Fruit fly (Drosophila melanogaster) whole organism, embryonic: ENCODE measurements around the gene ng2.

Source experiments
- Atf-2 ChIP-seq: fragments of 200-800 bp; sonication (Bioruptor generic); optimal IDR thresholded peaks from 2 replicates; lab custom pipeline; 2016; ENCODE audit warnings: missing biosample characterization, missing genetic modification characterization
- Bgb ChIP-seq: fragments of 200-800 bp; sonication (Bioruptor generic); IDR thresholded peaks from 2 replicates; pipeline ENCODE4 v1.3.6; 2022; ENCODE audit warnings: missing biosample characterization, missing genetic modification characterization; ENCODE audit not compliant: partially characterized antibody
- Bteb2 ChIP-seq: fragments of 200-800 bp; sonication (Bioruptor generic); optimal IDR thresholded peaks from 2 replicates; lab custom pipeline; 2016; ENCODE audit warnings: missing biosample characterization, missing genetic modification characterization
- CG10209 ChIP-seq: fragments of 200-800 bp; sonication (Bioruptor generic); optimal IDR thresholded peaks from 3 replicates; lab custom pipeline; 2017; ENCODE audit warnings: missing biosample characterization, mild to moderate bottlenecking, missing genetic modification characterization, missing genetic modification reagents
- CG10274 ChIP-seq: fragments of 200-800 bp; sonication (Bioruptor generic); optimal IDR thresholded peaks from 3 replicates; lab custom pipeline; 2017; ENCODE audit warnings: missing biosample characterization, mild to moderate bottlenecking, missing genetic modification characterization
- CG10321 ChIP-seq: fragments of 200-800 bp; sonication (Bioruptor generic); IDR thresholded peaks from 2 replicates; pipeline ENCODE4 v1.3.6; 2022; ENCODE audit warnings: missing biosample characterization, missing genetic modification characterization
- CG11085 ChIP-seq: fragments of 200-800 bp; sonication (Bioruptor generic); IDR thresholded peaks from 2 replicates; pipeline ENCODE4 v1.3.6; 2022; ENCODE audit warnings: missing biosample characterization, missing genetic modification characterization
- CG11093 ChIP-seq: fragments of 200-800 bp; sonication (Bioruptor generic); IDR thresholded peaks from 3 replicates; pipeline ENCODE4 v1.3.6; 2022; ENCODE audit warnings: missing biosample characterization, missing genetic modification characterization
- CG11560 ChIP-seq: fragments of 200-800 bp; sonication (Bioruptor generic); IDR thresholded peaks from 3 replicates; pipeline ENCODE4 v1.3.6; 2022; ENCODE audit warnings: missing biosample characterization, missing genetic modification characterization
- CG1602 ChIP-seq: fragments of 200-800 bp; sonication (Bioruptor generic); optimal IDR thresholded peaks from 3 replicates; lab custom pipeline; 2016; ENCODE audit warnings: missing biosample characterization, missing genetic modification characterization
- CG1603 ChIP-seq: fragments of 200-800 bp; sonication (Bioruptor generic); optimal IDR thresholded peaks from 2 replicates; lab custom pipeline; 2019; ENCODE audit warnings: missing biosample characterization, mild to moderate bottlenecking, missing genetic modification characterization, moderate library complexity
- CG16863 ChIP-seq: fragments of 200-800 bp; sonication (Bioruptor generic); optimal IDR thresholded peaks from 3 replicates; lab custom pipeline; 2016; ENCODE audit warnings: missing biosample characterization, missing genetic modification characterization
- CG17568 ChIP-seq: fragments of 200-800 bp; sonication (Bioruptor generic); optimal IDR thresholded peaks from 2 replicates; lab custom pipeline; 2018; ENCODE audit warnings: missing biosample characterization, mild to moderate bottlenecking, missing genetic modification characterization, moderate library complexity
- CG1832 ChIP-seq: fragments of 200-800 bp; sonication (Bioruptor generic); optimal IDR thresholded peaks from 2 replicates; lab custom pipeline; 2017; ENCODE audit warnings: missing biosample characterization, mild to moderate bottlenecking, missing genetic modification characterization, inconsistent platforms
- CG31224 ChIP-seq: fragments of 200-800 bp; sonication (Bioruptor generic); IDR thresholded peaks from 2 replicates; pipeline ENCODE4 v1.3.6; 2022; ENCODE audit warnings: missing biosample characterization, missing genetic modification characterization
- CG3847 ChIP-seq: fragments of 200-800 bp; sonication (Bioruptor generic); IDR thresholded peaks from 2 replicates; pipeline ENCODE4 v1.3.6; 2022; ENCODE audit warnings: missing biosample characterization, missing genetic modification characterization
- CG3995 ChIP-seq: fragments of 200-800 bp; sonication (Bioruptor generic); optimal IDR thresholded peaks from 3 replicates; lab custom pipeline; 2016; ENCODE audit warnings: missing biosample characterization, missing genetic modification characterization
- CG4617 ChIP-seq: fragments of 200-800 bp; sonication (Bioruptor generic); optimal IDR thresholded peaks from 3 replicates; lab custom pipeline; 2016; ENCODE audit warnings: missing biosample characterization, missing genetic modification characterization, borderline replicate concordance
- CG7786 ChIP-seq: fragments of 200-800 bp; sonication (Bioruptor generic); optimal IDR thresholded peaks from 2 replicates; lab custom pipeline; 2016; ENCODE audit warnings: missing biosample characterization, missing genetic modification characterization
- CG8944 ChIP-seq: fragments of 200-800 bp; sonication (Bioruptor generic); optimal IDR thresholded peaks from 3 replicates; lab custom pipeline; 2016; ENCODE audit warnings: missing biosample characterization, missing genetic modification characterization
- CG9797 ChIP-seq: fragments of 200-800 bp; sonication (Bioruptor generic); optimal IDR thresholded peaks from 3 replicates; lab custom pipeline; 2018; ENCODE audit warnings: missing biosample characterization, mild to moderate bottlenecking, missing genetic modification characterization
- Dip2 ChIP-seq: fragments of 200-800 bp; sonication (Bioruptor generic); IDR thresholded peaks from 2 replicates; pipeline ENCODE4 v1.3.6; 2022; ENCODE audit warnings: missing biosample characterization, missing genetic modification characterization
- Hmr ChIP-seq: fragments of 200-800 bp; sonication (Bioruptor generic); optimal IDR thresholded peaks from 3 replicates; lab custom pipeline; 2017; ENCODE audit warnings: mild to moderate bottlenecking, missing biosample characterization, missing genetic modification reagents, missing genetic modification characterization
- Lhr ChIP-seq: fragments of 200-800 bp; sonication (Bioruptor generic); optimal IDR thresholded peaks from 3 replicates; lab custom pipeline; 2017; ENCODE audit warnings: mild to moderate bottlenecking, missing biosample characterization, missing genetic modification reagents, missing genetic modification characterization
- Lpt ChIP-seq: fragments of >200 bp; optimal IDR thresholded peaks from 2 replicates; lab custom pipeline; 2018; ENCODE audit warnings: missing biosample characterization, missing genetic modification characterization
- MESR4 ChIP-seq: fragments of 200-800 bp; sonication (Bioruptor generic); optimal IDR thresholded peaks from 2 replicates; lab custom pipeline; 2018; ENCODE audit warnings: missing biosample characterization, mild to moderate bottlenecking, missing genetic modification characterization, moderate library complexity
- Myb ChIP-seq: fragments of 200-800 bp; sonication (Bioruptor generic); optimal IDR thresholded peaks from 2 replicates; lab custom pipeline; 2016; ENCODE audit warnings: missing biosample characterization, missing genetic modification characterization
- Opbp ChIP-seq: fragments of 200-800 bp; sonication (Bioruptor generic); IDR thresholded peaks from 3 replicates; pipeline ENCODE4 v1.3.6; 2022; ENCODE audit warnings: missing biosample characterization, missing genetic modification characterization; ENCODE audit not compliant: partially characterized antibody
- Ravus ChIP-seq: fragments of 200-800 bp; sonication (Bioruptor generic); IDR thresholded peaks from 2 replicates; pipeline ENCODE4 v1.3.6; 2022; ENCODE audit warnings: missing biosample characterization, missing genetic modification characterization
- Rfx ChIP-seq: fragments of 200-800 bp; sonication (Bioruptor generic); IDR thresholded peaks from 2 replicates; pipeline ENCODE4 v1.3.6; 2022; ENCODE audit warnings: missing biosample characterization, missing genetic modification characterization
- Sox100B ChIP-seq: fragments of 200-800 bp; sonication (Bioruptor generic); optimal IDR thresholded peaks from 3 replicates; lab custom pipeline; 2018; ENCODE audit warnings: missing biosample characterization, mild to moderate bottlenecking, missing genetic modification characterization
- Stat92E ChIP-seq, 3 experiments: fragments of >200 bp in 2 of 3; fragments of 200-800 bp in 1 of 3; sonication (Bioruptor generic) in 1 of 3; optimal IDR thresholded peaks; 2 replicates each; lab custom pipeline; 2017 to 2019; ENCODE audit warnings: missing biosample characterization in 3 of 3, missing genetic modification characterization in 3 of 3, mild to moderate bottlenecking in 1 of 3, moderate library complexity in 1 of 3
- dan ChIP-seq: fragments of 200-800 bp; sonication (Bioruptor generic); IDR thresholded peaks from 2 replicates; pipeline ENCODE4 v1.3.6; 2022; ENCODE audit warnings: missing biosample characterization, missing genetic modification characterization
- disco-r ChIP-seq: fragments of 200-800 bp; sonication (Bioruptor generic); optimal IDR thresholded peaks from 2 replicates; lab custom pipeline; 2016; ENCODE audit warnings: missing biosample characterization, missing genetic modification characterization
- dmrt11E ChIP-seq: fragments of 200-800 bp; sonication (Bioruptor generic); optimal IDR thresholded peaks from 3 replicates; lab custom pipeline; 2018; ENCODE audit warnings: missing biosample characterization, mild to moderate bottlenecking, missing genetic modification characterization, moderate library complexity
- exex ChIP-seq: fragments of 200-800 bp; sonication (Bioruptor generic); optimal IDR thresholded peaks from 4 replicates; lab custom pipeline; 2018; ENCODE audit warnings: missing biosample characterization, mild to moderate bottlenecking, missing genetic modification characterization, moderate library complexity
- grau ChIP-seq: fragments of 200-800 bp; optimal IDR thresholded peaks from 3 replicates; lab custom pipeline; 2019; ENCODE audit warnings: missing biosample characterization, mild to moderate bottlenecking, missing genetic modification characterization, moderate library complexity
- hb ChIP-seq: fragments of 200-800 bp; sonication (Bioruptor generic); IDR thresholded peaks from 3 replicates; pipeline ENCODE4 v1.3.6; 2022; ENCODE audit warnings: missing biosample characterization, missing genetic modification characterization; ENCODE audit not compliant: partially characterized antibody
- lab ChIP-seq: fragments of 200-800 bp; sonication (Bioruptor generic); optimal IDR thresholded peaks from 3 replicates; lab custom pipeline; 2017; ENCODE audit warnings: missing biosample characterization, missing genetic modification characterization, mild to moderate bottlenecking, moderate library complexity, missing genetic modification reagents
- nerfin-2 ChIP-seq: fragments of 200-800 bp; sonication (Bioruptor generic); IDR thresholded peaks from 2 replicates; pipeline ENCODE4 v1.3.6; 2022; ENCODE audit warnings: missing biosample characterization, missing genetic modification characterization; ENCODE audit not compliant: partially characterized antibody
- prd ChIP-seq, 3 experiments: fragments of >200 bp in 2 of 3; fragments of 200-800 bp in 1 of 3; sonication (Bioruptor generic) in 1 of 3; optimal IDR thresholded peaks in 2 of 3; IDR thresholded peaks in 1 of 3; 2 replicates in 2 of 3; 3 replicates in 1 of 3; pipeline versions ENCODE4 v1.3.6 to Lab custom; 2017 to 2022; ENCODE audit warnings: missing biosample characterization in 1 of 3, missing genetic modification characterization in 1 of 3
- sens-2 ChIP-seq: fragments of 200-800 bp; sonication (Bioruptor generic); IDR thresholded peaks from 2 replicates; pipeline ENCODE4 v1.3.6; 2022; ENCODE audit warnings: missing biosample characterization, missing genetic modification characterization
- slou ChIP-seq: fragments of 200-800 bp; sonication (Bioruptor generic); optimal IDR thresholded peaks from 3 replicates; lab custom pipeline; 2016; ENCODE audit warnings: missing biosample characterization, missing genetic modification characterization
- sqz ChIP-seq: fragments of 200-800 bp; sonication (Bioruptor generic); optimal IDR thresholded peaks from 3 replicates; lab custom pipeline; 2018; ENCODE audit warnings: missing biosample characterization, mild to moderate bottlenecking, missing genetic modification characterization
- stc ChIP-seq: fragments of 200-800 bp; sonication (Bioruptor generic); IDR thresholded peaks from 2 replicates; pipeline ENCODE4 v1.3.6; 2022; ENCODE audit warnings: missing biosample characterization, missing genetic modification characterization
- trh ChIP-seq: fragments of 200-800 bp; sonication (Bioruptor generic); optimal IDR thresholded peaks from 2 replicates; lab custom pipeline; 2016; ENCODE audit warnings: missing biosample characterization, missing genetic modification characterization
- unc-4 ChIP-seq: fragments of 200-800 bp; sonication (Bioruptor generic); IDR thresholded peaks from 2 replicates; pipeline ENCODE4 v1.3.6; 2022; ENCODE audit warnings: missing biosample characterization, missing genetic modification characterization; ENCODE audit not compliant: partially characterized antibody
- unpg ChIP-seq: fragments of 200-800 bp; sonication (Bioruptor generic); optimal IDR thresholded peaks from 3 replicates; lab custom pipeline; 2018; ENCODE audit warnings: missing biosample characterization, mild to moderate bottlenecking, missing genetic modification characterization, moderate library complexity

ng2 gene

dm6 chrX:3255569-3256309 lies 15.4 kb upstream of the ng2 start (continued):
- TF ChIP-seq sens-2 (GFP tag; lab: Robert Waterston, UW) (0 out of 2 replicates have a peak, but pooled peaks have one; percentile 15), Stat92E (GFP tag; optimal IDR thresholded peaks at IDR 0.05; lab: Kevin White, UChicago) (no peak), Myb (GFP tag; lab: Kevin White, UChicago) (peak; percentile 87), CG10209 (GFP tag; lab: Kevin White, UChicago) (peak; percentile 97), unpg (peak; percentile 95), MESR4 (GFP tag; lab: Kevin White, UChicago) (no peak), grau (tag; lab: Kevin White, UChicago) (peak; percentile 93), CG3847 (GFP tag; lab: Robert Waterston, UW) (peak; percentile 95), lab (GFP tag; lab: Kevin White, UChicago) (peak; percentile 98), Atf-2 (GFP tag; lab: Kevin White, UChicago) (peak; percentile 95), Ravus (GFP tag; lab: Robert Waterston, UW) (peak; percentile 83), exex (tag; lab: Kevin White, UChicago) (peak; percentile 82), CG11085 (GFP tag; lab: Robert Waterston, UW) (peak; percentile 85), unc-4 (GFP tag; lab: Robert Waterston, UW) (no peak), sqz (peak; percentile 90), CG11560 (peak; percentile 81), Rfx (GFP tag; lab: Robert Waterston, UW) (peak; percentile 94), prd (optimal IDR thresholded peaks at IDR 0.05; lab: Kevin White, UChicago) (no peak), prd (GFP tag; IDR thresholded peaks at IDR 0.05; lab: Robert Waterston, UW) (peak; percentile 92), Opbp (no peak), Dip2 (GFP tag; lab: Robert Waterston, UW) (peak; percentile 37; the same call in 1 of the 2 replicates), CG31224 (peak; percentile 87), CG10274 (GFP tag; lab: Kevin White, UChicago) (peak; percentile 87), CG7786 (GFP tag; lab: Kevin White, UChicago) (peak; percentile 95), CG9797 (peak; percentile 8), CG1602 (peak; percentile 88), CG4617 (GFP tag; lab: Kevin White, UChicago) (peak; percentile 81), Lpt (GFP tag; lab: Kevin White, UChicago) (no peak), slou (peak; percentile 81), Sox100B (peak; percentile 99), Bgb (GFP tag; lab: Robert Waterston, UW) (peak; percentile 24; the same call in 1 of the 2 replicates), Bteb2 (GFP tag; lab: Kevin White, UChicago) (peak; percentile 93), hb (GFP tag; lab: Robert Waterston, UW) (no peak), dan (GFP tag; lab: Robert Waterston, UW) (no peak), stc (GFP tag; lab: Robert Waterston, UW) (peak; percentile 91), CG16863 (peak; percentile 95), CG17568 (GFP tag; lab: Kevin White, UChicago) (peak; percentile 86), CG10321 (GFP tag; lab: Robert Waterston, UW) (peak; percentile 71), nerfin-2 (GFP tag; lab: Robert Waterston, UW) (no peak), CG3995 (peak; percentile 72), CG1603 (tag; lab: Kevin White, UChicago) (peak; percentile 46), dmrt11E (tag; lab: Kevin White, UChicago) (peak; percentile 67), CG8944 (peak; percentile 87), Hmr (GFP tag; lab: Kevin White, UChicago) (peak; percentile 98), Lhr (GFP tag; lab: Kevin White, UChicago) (peak; percentile 73), disco-r (peak; percentile 92), trh (GFP tag; lab: Kevin White, UChicago) (peak; percentile 78), CG11093 (GFP tag; lab: Robert Waterston, UW) (peak; percentile 89), CG1832 (no peak)
